Worm (Caenorhabditis elegans): ENCODE measurements around the gene pkg-2.

The pkg-2 gene

ce11 chrIV:8538011-8538658 lies 17.4 kb downstream of the pkg-2 start (continued):
- TF ChIP-seq fos-1 (tag; optimal IDR thresholded peaks at IDR 0.05) (peak; percentile 6), daf-16 (GFP tag; optimal IDR thresholded peaks at IDR 0.05) (peak in 1 of 2 experiments; percentile 38), daf-16 (tag; optimal IDR thresholded peaks at IDR 0.05) (peak; percentile 50)

ce11 chrIV:8538659-8539173 lies 18.0 kb downstream of the pkg-2 start, which contains the start of gene hyl-1:
TSS of gene hyl-1 (plus strand) at chrIV:8539123.
- TF ChIP-seq lim-7 (GFP tag; IDR thresholded peaks at IDR 0.05) (no peak), snpc-1.2 (GFP tag; IDR thresholded peaks at IDR 0.05) (peak; percentile 65), zip-11 (GFP tag; IDR thresholded peaks at IDR 0.05) (0 out of 2 replicates have a peak, but pooled peaks have one; percentile 19), aha-1 (tag) (peak; percentile 78), lin-38 (GFP tag; IDR thresholded peaks at IDR 0.05) (peak; percentile 40; the same call in 1 of the 2 replicates), nhr-48 (tag; optimal IDR thresholded peaks at IDR 0.05) (no peak)

- TF ChIP-seq hlh-11 (tag; optimal IDR thresholded peaks at IDR 0.05) (peak; percentile 36), nhr-28 (tag; optimal IDR thresholded peaks at IDR 0.05) (peak; percentile 81), dmd-6 (GFP tag; IDR thresholded peaks at IDR 0.05) (peak; percentile 80), hlh-30 (tag; optimal IDR thresholded peaks at IDR 0.05; ENCODE audit: insufficient read depth) (peak; percentile 1), nhr-77 (tag; optimal IDR thresholded peaks at IDR 0.05) (peak; percentile 24), php-3 (GFP tag; IDR thresholded peaks at IDR 0.05) (peak; percentile 53), pqm-1 (tag; optimal IDR thresholded peaks at IDR 0.05) (peak; percentile 94), daf-16 (GFP tag; optimal IDR thresholded peaks at IDR 0.05) (no peak), daf-16 (tag; optimal IDR thresholded peaks at IDR 0.05) (peak; percentile 21), F26F4.8 (GFP tag; conservative IDR thresholded peaks at IDR 0.05) (no peak), D1046.2 (GFP tag; IDR thresholded peaks at IDR 0.05) (no peak), pha-4 (GFP tag; IDR thresholded peaks at IDR 0.05) (no peak), pha-4 (tag; optimal IDR thresholded peaks at IDR 0.05) (no peak), dve-1 (tag; optimal IDR thresholded peaks at IDR 0.05; ENCODE audit: insufficient read depth) (peak; percentile 43)
Observed at ce11 chrIV:8539645-8540044, 19.0 kb downstream of the pkg-2 start.

ce11 chrIV:8540268-8540667 lies 19.6 kb downstream of the pkg-2 start:
- TF ChIP-seq dve-1 (tag; optimal IDR thresholded peaks at IDR 0.05; ENCODE audit: insufficient read depth) (peak; percentile 44), nhr-77 (tag; optimal IDR thresholded peaks at IDR 0.05) (peak; percentile 18), dmd-6 (GFP tag; IDR thresholded peaks at IDR 0.05) (peak; percentile 73), nhr-41 (GFP tag; IDR thresholded peaks at IDR 0.05) (0 out of 2 replicates have a peak, but pooled peaks have one; percentile 21), daf-16 (GFP tag; optimal IDR thresholded peaks at IDR 0.05) (no peak), daf-16 (tag; optimal IDR thresholded peaks at IDR 0.05) (peak; percentile 48), hlh-11 (tag; optimal IDR thresholded peaks at IDR 0.05) (peak; percentile 66), pqm-1 (tag; optimal IDR thresholded peaks at IDR 0.05) (peak; percentile 82), mes-2 (tag; optimal IDR thresholded peaks at IDR 0.05; ENCODE audit: poor library complexity, severe bottlenecking) (peak; percentile 61), nhr-11 (tag; optimal IDR thresholded peaks at IDR 0.05) (no peak), ZK337.2 (GFP tag; IDR thresholded peaks at IDR 0.05) (no peak), nhr-28 (tag; optimal IDR thresholded peaks at IDR 0.05) (peak; percentile 71), egl-27 (tag; optimal IDR thresholded peaks at IDR 0.05) (no peak), dmd-8 (GFP tag; IDR thresholded peaks at IDR 0.05) (no peak)

ce11 chrIV:8542272-8542671 lies 21.6 kb downstream of the pkg-2 start:
- TF ChIP-seq saeg-2 (GFP tag; IDR thresholded peaks at IDR 0.05): no peak
- TF ChIP-seq php-3 (GFP tag; IDR thresholded peaks at IDR 0.05): peak; percentile 41; the same call in 1 of the 2 replicates
- no peak for TF ChIP-seq lsy-2 (tag; optimal IDR thresholded peaks at IDR 0.05)
- TF ChIP-seq nhr-77 (tag; optimal IDR thresholded peaks at IDR 0.05): peak; percentile 15
- TF ChIP-seq sdz-12 (GFP tag; optimal IDR thresholded peaks at IDR 0.05): no peak
- peak; percentile 27 for TF ChIP-seq dve-1 (tag; optimal IDR thresholded peaks at IDR 0.05; ENCODE audit: insufficient read depth)
- no peak for TF ChIP-seq tag-97 (GFP tag; IDR thresholded peaks at IDR 0.05)
- no peak for TF ChIP-seq unc-62 (GFP tag; optimal IDR thresholded peaks at IDR 0.05 in 1 of 2)
- no peak for TF ChIP-seq unc-62 (tag; optimal IDR thresholded peaks at IDR 0.05)
- no peak for TF ChIP-seq unc-39 (tag; optimal IDR thresholded peaks at IDR 0.05)
- TF ChIP-seq nhr-42 (GFP tag; IDR thresholded peaks at IDR 0.05): no peak
- TF ChIP-seq spr-3 (GFP tag; optimal IDR thresholded peaks at IDR 0.05): no peak
- TF ChIP-seq R02D3.7 (tag; optimal IDR thresholded peaks at IDR 0.05): no peak
- TF ChIP-seq unc-130 (GFP tag; optimal IDR thresholded peaks at IDR 0.05): no peak
- TF ChIP-seq dmd-6 (GFP tag; IDR thresholded peaks at IDR 0.05): peak; percentile 63; the same call in 1 of the 2 replicates
- TF ChIP-seq mxl-3 (GFP tag; optimal IDR thresholded peaks at IDR 0.05): no peak
- TF ChIP-seq ceh-20 (GFP tag; IDR thresholded peaks at IDR 0.05): no peak
- TF ChIP-seq cey-2 (tag; optimal IDR thresholded peaks at IDR 0.05; ENCODE audit: borderline replicate concordance, insufficient read depth): no peak
- TF ChIP-seq T26A8.4 (GFP tag; IDR thresholded peaks at IDR 0.05): no peak
